Worm (Caenorhabditis elegans): ENCODE results near the gene che-6.

Gene che-6

DNA sequence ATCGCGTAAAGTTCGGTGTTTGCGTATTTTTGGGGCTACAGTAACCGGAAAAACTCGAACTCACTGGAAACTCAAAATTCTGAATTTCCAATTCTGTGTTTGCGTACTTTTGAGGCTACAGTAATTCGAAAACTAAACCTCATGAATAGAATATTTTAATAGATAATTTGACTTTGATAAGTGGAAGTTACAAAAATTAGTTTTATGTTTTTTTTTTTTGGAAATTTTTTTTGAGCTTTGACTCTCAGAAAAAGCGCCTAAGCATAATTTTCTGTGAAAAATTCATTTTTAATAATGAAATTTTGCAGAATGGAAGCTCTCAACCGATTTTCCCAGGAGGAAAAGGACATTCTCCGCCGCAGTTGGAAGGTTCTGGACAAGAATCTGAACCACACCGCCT lies 11.3 kb upstream of the che-6 start, which contains the start of gene glb-7:
Gene glb-7 (plus strand): TSS at position 301 of the 400 bp plus-strand sequence.
- TF ChIP-seq ama-1 (optimal IDR thresholded peaks at IDR 0.05) = no peak
- no peak for TF ChIP-seq K02D7.2 (tag; optimal IDR thresholded peaks at IDR 0.05)
- TF ChIP-seq ceh-30 (tag; optimal IDR thresholded peaks at IDR 0.05) = no peak
- TF ChIP-seq sdc-2 (tag; optimal IDR thresholded peaks at IDR 0.05) = no peak
- TF ChIP-seq pqm-1 (tag; optimal IDR thresholded peaks at IDR 0.05) = no peak
- no peak for TF ChIP-seq tbx-7 (tag; optimal IDR thresholded peaks at IDR 0.05)
- TF ChIP-seq T23F11.4 (GFP tag; optimal IDR thresholded peaks at IDR 0.05) = no peak
- TF ChIP-seq rnt-1 (tag; optimal IDR thresholded peaks at IDR 0.05) = no peak
- no peak for TF ChIP-seq elt-2 (tag; optimal IDR thresholded peaks at IDR 0.05)
- TF ChIP-seq ceh-45 (GFP tag; IDR thresholded peaks at IDR 0.05) = no peak
- no peak for TF ChIP-seq ceh-34 (tag; optimal IDR thresholded peaks at IDR 0.05)
- no peak for TF ChIP-seq pat-9 (tag; optimal IDR thresholded peaks at IDR 0.05)
- TF ChIP-seq F13H6.1 (tag; optimal IDR thresholded peaks at IDR 0.05) = no peak
- TF ChIP-seq lin-11 (tag; optimal IDR thresholded peaks at IDR 0.05) = no peak
- TF ChIP-seq nfya-1 (tag; optimal IDR thresholded peaks at IDR 0.05) = no peak
- no peak for TF ChIP-seq hlh-15 (tag; optimal IDR thresholded peaks at IDR 0.05)
- TF ChIP-seq ceh-14 (tag; optimal IDR thresholded peaks at IDR 0.05) = no peak
- no peak for TF ChIP-seq fax-1 (tag; optimal IDR thresholded peaks at IDR 0.05)
- TF ChIP-seq eyg-1 (tag; optimal IDR thresholded peaks at IDR 0.05) = no peak

DNA sequence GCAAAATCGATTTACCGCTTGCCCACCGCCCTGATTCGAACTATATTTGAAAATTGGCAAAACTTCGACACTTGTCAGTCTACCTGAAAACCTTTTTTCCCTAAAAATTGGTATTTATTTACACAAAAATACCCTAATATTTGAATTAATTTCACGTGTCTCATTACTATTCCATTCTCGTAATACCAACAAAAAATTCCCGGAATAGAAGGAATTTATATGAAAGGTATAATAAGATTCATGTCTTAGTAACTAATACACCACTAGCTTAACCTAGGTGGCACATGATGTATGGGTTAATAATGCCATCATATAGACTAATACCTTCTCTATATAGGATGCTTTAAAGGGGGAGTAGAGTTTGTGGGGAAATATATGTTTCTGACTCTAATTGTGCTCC lies 6.1 kb upstream of the che-6 start:
- TF ChIP-seq mec-3 (tag; optimal IDR thresholded peaks at IDR 0.05; ENCODE audit: borderline replicate concordance) (no peak), pha-2 (tag; optimal IDR thresholded peaks at IDR 0.05) (no peak), ama-1 (optimal IDR thresholded peaks at IDR 0.05) (no peak), unc-86 (tag; optimal IDR thresholded peaks at IDR 0.05) (no peak), elt-2 (tag; optimal IDR thresholded peaks at IDR 0.05) (no peak), T23F11.4 (GFP tag; optimal IDR thresholded peaks at IDR 0.05) (no peak), ceh-6 (GFP tag; optimal IDR thresholded peaks at IDR 0.05) (no peak), zip-5 (tag; optimal IDR thresholded peaks at IDR 0.05) (no peak), ceh-2 (tag; optimal IDR thresholded peaks at IDR 0.05) (no peak), ceh-9 (tag; optimal IDR thresholded peaks at IDR 0.05) (no peak), pros-1 (tag; optimal IDR thresholded peaks at IDR 0.05) (no peak), npax-4 (tag; optimal IDR thresholded peaks at IDR 0.05) (no peak), unc-55 (GFP tag; optimal IDR thresholded peaks at IDR 0.05) (no peak), tbx-7 (tag; optimal IDR thresholded peaks at IDR 0.05) (no peak), fax-1 (tag; optimal IDR thresholded peaks at IDR 0.05) (no peak), ceh-19 (GFP tag; optimal IDR thresholded peaks at IDR 0.05) (no peak), ceh-24 (tag; optimal IDR thresholded peaks at IDR 0.05) (no peak), nhr-11 (tag; optimal IDR thresholded peaks at IDR 0.05) (no peak)

DNA sequence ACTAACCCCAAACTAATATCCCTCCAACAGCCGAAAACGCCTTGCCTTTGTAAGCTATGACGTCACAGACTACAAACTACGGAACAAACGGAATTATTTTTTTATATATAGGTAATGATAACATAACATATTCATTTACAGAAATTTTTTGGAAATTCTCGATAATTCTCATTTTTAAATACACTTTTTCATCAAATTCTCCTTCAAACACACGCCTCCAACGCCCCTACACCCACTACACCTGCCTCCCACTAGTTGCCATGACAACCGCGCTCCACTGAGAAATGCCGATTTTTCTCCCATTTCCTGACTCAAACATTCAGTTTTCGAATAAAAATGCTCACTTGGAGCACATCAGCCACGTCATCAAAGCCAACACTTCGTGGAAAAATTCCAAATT lies 3.1 kb upstream of the che-6 start, which contains the start of gene xbx-4:
Gene xbx-4 (plus strand): TSS at position 301 of the 400 bp plus-strand sequence.
- no peak for TF ChIP-seq ztf-16 (tag; optimal IDR thresholded peaks at IDR 0.05)
- no peak for TF ChIP-seq Y22D7AL.16 (tag; optimal IDR thresholded peaks at IDR 0.05)
- TF ChIP-seq ceh-19 (GFP tag; optimal IDR thresholded peaks at IDR 0.05) = no peak
- no peak for TF ChIP-seq pha-4 (tag; optimal IDR thresholded peaks at IDR 0.05)
- no peak for TF ChIP-seq ref-2 (tag; optimal IDR thresholded peaks at IDR 0.05)
- TF ChIP-seq hlh-8 (tag; optimal IDR thresholded peaks at IDR 0.05) = no peak
- no peak for TF ChIP-seq K09A11.1 (tag; optimal IDR thresholded peaks at IDR 0.05; ENCODE audit: insufficient read depth)
- no peak for TF ChIP-seq elt-4 (tag; optimal IDR thresholded peaks at IDR 0.05)
- no peak for TF ChIP-seq madf-2 (tag; optimal IDR thresholded peaks at IDR 0.05)
- TF ChIP-seq ceh-18 (tag; optimal IDR thresholded peaks at IDR 0.05) = no peak
- no peak for TF ChIP-seq ceh-14 (tag; optimal IDR thresholded peaks at IDR 0.05)
- TF ChIP-seq pqm-1 (tag; optimal IDR thresholded peaks at IDR 0.05) = no peak
- TF ChIP-seq unc-42 (tag; optimal IDR thresholded peaks at IDR 0.05) = no peak
- TF ChIP-seq F13H6.1 (tag; optimal IDR thresholded peaks at IDR 0.05) = no peak
- no peak for TF ChIP-seq unc-3 (GFP tag; conservative IDR thresholded peaks at IDR 0.05)
- no peak for TF ChIP-seq unc-3 (tag; optimal IDR thresholded peaks at IDR 0.05)
- no peak for TF ChIP-seq ets-4 (tag; optimal IDR thresholded peaks at IDR 0.05)
- no peak for TF ChIP-seq elt-2 (tag; optimal IDR thresholded peaks at IDR 0.05)
- TF ChIP-seq ceh-22 (tag; optimal IDR thresholded peaks at IDR 0.05) = no peak
